Worm (Caenorhabditis elegans) whole organism, L2 larva: Measurements from ENCODE around the gene T05A8.6.

Source experiments
- C34F6.9 ChIP-seq: fragments of 150-350 bp; optimal IDR thresholded peaks from 2 replicates; lab custom pipeline; 2014; ENCODE audit warnings: missing biosample characterization, missing genetic modification characterization
- F13H6.1 ChIP-seq: sonication (generic microtip); optimal IDR thresholded peaks from 2 replicates; lab custom pipeline; 2016; ENCODE audit warnings: missing genetic modification characterization, missing compliant biosample characterization
- R02D3.7 ChIP-seq: fragments of 150-350 bp; optimal IDR thresholded peaks from 2 replicates; lab custom pipeline; 2014; ENCODE audit warnings: missing biosample characterization, missing genetic modification characterization
- Y55F3AM.14 ChIP-seq: fragments of 200-800 bp; sonication (Bioruptor generic); optimal IDR thresholded peaks from 2 replicates; lab custom pipeline; 2018; ENCODE audit warnings: mild to moderate bottlenecking, missing genetic modification characterization, missing compliant biosample characterization
- ZK546.5 ChIP-seq: sonication (generic microtip); optimal IDR thresholded peaks from 2 replicates; lab custom pipeline; 2017; ENCODE audit warnings: missing biosample characterization, missing genetic modification characterization
- alr-1 ChIP-seq: fragments of 150-350 bp; optimal IDR thresholded peaks from 2 replicates; lab custom pipeline; 2014; ENCODE audit warnings: missing biosample characterization, missing genetic modification characterization
- aly-2 ChIP-seq: fragments of 150-350 bp; optimal IDR thresholded peaks from 2 replicates; lab custom pipeline; 2014; ENCODE audit warnings: missing biosample characterization, missing genetic modification characterization
- ama-1 ChIP-seq: fragments of 150-350 bp; optimal IDR thresholded peaks from 2 replicates; lab custom pipeline; 2018; ENCODE audit warnings: inconsistent platforms
- blmp-1 ChIP-seq: sonication (generic microtip); optimal IDR thresholded peaks from 2 replicates; lab custom pipeline; 2017; ENCODE audit warnings: missing genetic modification characterization, mild to moderate bottlenecking, missing compliant biosample characterization, antibody characterized with exemption, moderate library complexity; ENCODE audit not compliant: insufficient read depth
- ceh-16 ChIP-seq: fragments of 150-350 bp; optimal IDR thresholded peaks from 2 replicates; lab custom pipeline; 2014; ENCODE audit warnings: missing biosample characterization, missing genetic modification characterization
- ceh-82 ChIP-seq: fragments of 150-350 bp; optimal IDR thresholded peaks from 2 replicates; lab custom pipeline; 2014; ENCODE audit warnings: missing biosample characterization, missing genetic modification characterization
- crh-2 ChIP-seq: sonication (generic microtip); optimal IDR thresholded peaks from 2 replicates; lab custom pipeline; 2017; ENCODE audit warnings: missing biosample characterization, missing genetic modification characterization
- dmd-4 ChIP-seq: sonication (generic microtip); optimal IDR thresholded peaks from 2 replicates; lab custom pipeline; 2017; ENCODE audit warnings: missing biosample characterization, missing genetic modification characterization
- egl-27 ChIP-seq: sonication (generic microtip); optimal IDR thresholded peaks from 3 replicates; lab custom pipeline; 2017; ENCODE audit warnings: missing biosample characterization, missing genetic modification reagents, missing genetic modification characterization
- elt-1 ChIP-seq: fragments of 150-350 bp; optimal IDR thresholded peaks from 2 replicates; lab custom pipeline; 2014; ENCODE audit warnings: missing biosample characterization, missing genetic modification characterization
- elt-3 ChIP-seq: sonication (generic microtip); optimal IDR thresholded peaks from 2 replicates; lab custom pipeline; 2017; ENCODE audit warnings: missing biosample characterization, missing genetic modification characterization
- fos-1 ChIP-seq: fragments of 150-350 bp; optimal IDR thresholded peaks from 2 replicates; lab custom pipeline; 2014; ENCODE audit warnings: missing biosample characterization, missing genetic modification characterization
- gmeb-1 ChIP-seq: fragments of 150-350 bp; optimal IDR thresholded peaks from 2 replicates; lab custom pipeline; 2014; ENCODE audit warnings: missing biosample characterization, missing genetic modification characterization
- lin-11 ChIP-seq: fragments of 150-350 bp; sonication (generic microtip); optimal IDR thresholded peaks from 2 replicates; lab custom pipeline; 2014; ENCODE audit warnings: missing biosample characterization, missing genetic modification characterization, inconsistent platforms, mixed read lengths
- lin-13 ChIP-seq: fragments of 150-350 bp; optimal IDR thresholded peaks from 2 replicates; lab custom pipeline; 2014; ENCODE audit warnings: missing biosample characterization, missing genetic modification reagents, missing genetic modification characterization
- lin-39 ChIP-seq: fragments of 150-350 bp; optimal IDR thresholded peaks from 2 replicates; lab custom pipeline; 2014; ENCODE audit warnings: missing biosample characterization, missing genetic modification reagents, missing genetic modification characterization
- lsy-2 ChIP-seq, 2 experiments: fragments of 150-350 bp in 1 of 2; sonication (generic microtip) in 1 of 2; optimal IDR thresholded peaks; 2 replicates each; lab custom pipeline; 2014 to 2017; ENCODE audit warnings: missing biosample characterization in 2 of 2, missing genetic modification characterization in 2 of 2
- mab-5 ChIP-seq: fragments of 150-350 bp; optimal IDR thresholded peaks from 2 replicates; lab custom pipeline; 2014; ENCODE audit warnings: missing biosample characterization, missing genetic modification characterization
- mbf-1 ChIP-seq: sonication (generic microtip); optimal IDR thresholded peaks from 2 replicates; lab custom pipeline; 2017; ENCODE audit warnings: missing biosample characterization, missing genetic modification characterization
- mdl-1 ChIP-seq, 2 experiments: fragments of 150-350 bp in 1 of 2; sonication (generic microtip) in 1 of 2; optimal IDR thresholded peaks; 2 replicates each; lab custom pipeline; 2017; ENCODE audit warnings: missing biosample characterization in 2 of 2, missing genetic modification characterization in 2 of 2
- nhr-10 ChIP-seq: sonication (generic microtip); optimal IDR thresholded peaks from 2 replicates; lab custom pipeline; 2017; ENCODE audit warnings: missing biosample characterization, missing genetic modification characterization
- nhr-11 ChIP-seq: fragments of 150-350 bp; optimal IDR thresholded peaks from 2 replicates; lab custom pipeline; 2014; ENCODE audit warnings: missing biosample characterization, missing genetic modification characterization
- nhr-12 ChIP-seq: fragments of 150-350 bp; optimal IDR thresholded peaks from 2 replicates; lab custom pipeline; 2014; ENCODE audit warnings: missing biosample characterization, missing genetic modification characterization
- nhr-129 ChIP-seq: fragments of 150-350 bp; optimal IDR thresholded peaks from 2 replicates; lab custom pipeline; 2014; ENCODE audit warnings: missing biosample characterization, missing genetic modification characterization
- nhr-21 ChIP-seq: fragments of 150-350 bp; optimal IDR thresholded peaks from 2 replicates; lab custom pipeline; 2014; ENCODE audit warnings: missing biosample characterization, missing genetic modification characterization
- nhr-23 ChIP-seq: fragments of 150-350 bp; optimal IDR thresholded peaks from 2 replicates; lab custom pipeline; 2014; ENCODE audit warnings: missing biosample characterization, missing genetic modification reagents, missing genetic modification characterization
- nhr-237 ChIP-seq: fragments of 150-350 bp; optimal IDR thresholded peaks from 2 replicates; lab custom pipeline; 2014; ENCODE audit warnings: missing biosample characterization, missing genetic modification characterization
- nhr-25 ChIP-seq: fragments of 150-350 bp; sonication (generic microtip); optimal IDR thresholded peaks from 3 replicates; lab custom pipeline; 2014; ENCODE audit warnings: missing biosample characterization, missing genetic modification characterization
- nhr-6 ChIP-seq: fragments of 150-350 bp; optimal IDR thresholded peaks from 2 replicates; lab custom pipeline; 2014; ENCODE audit warnings: missing biosample characterization, missing genetic modification characterization
- nhr-77 ChIP-seq: fragments of 150-350 bp; optimal IDR thresholded peaks from 2 replicates; lab custom pipeline; 2014; ENCODE audit warnings: missing biosample characterization, missing genetic modification characterization
- peb-1 ChIP-seq: fragments of 150-350 bp; optimal IDR thresholded peaks from 2 replicates; lab custom pipeline; 2014; ENCODE audit warnings: missing biosample characterization, missing genetic modification characterization
- sem-4 ChIP-seq: fragments of 150-350 bp; optimal IDR thresholded peaks from 2 replicates; lab custom pipeline; 2014; ENCODE audit warnings: missing biosample characterization, missing genetic modification reagents, missing genetic modification characterization
- skn-1 ChIP-seq: sonication (generic microtip); optimal IDR thresholded peaks from 2 replicates; lab custom pipeline; 2017; ENCODE audit warnings: missing biosample characterization, missing genetic modification characterization
- sma-3 ChIP-seq: sonication (generic microtip); optimal IDR thresholded peaks from 2 replicates; lab custom pipeline; 2016; ENCODE audit warnings: missing genetic modification reagents, missing genetic modification characterization, missing compliant biosample characterization
- sma-9 ChIP-seq, 2 experiments: fragments of 150-350 bp in 1 of 2; sonication (generic microtip) in 1 of 2; optimal IDR thresholded peaks; 2 replicates each; lab custom pipeline; 2014 to 2016; ENCODE audit warnings: missing genetic modification characterization in 2 of 2, mild to moderate bottlenecking in 1 of 2, missing biosample characterization in 1 of 2, missing compliant biosample characterization in 1 of 2, missing genetic modification reagents in 1 of 2, moderate library complexity in 1 of 2
- snpc-4 ChIP-seq: fragments of 150-350 bp; optimal IDR thresholded peaks from 2 replicates; lab custom pipeline; 2014; ENCODE audit warnings: missing biosample characterization, missing genetic modification characterization
- unc-39 ChIP-seq: fragments of 150-350 bp; optimal IDR thresholded peaks from 2 replicates; lab custom pipeline; 2014; ENCODE audit warnings: missing biosample characterization, missing genetic modification characterization
- unc-55 ChIP-seq: fragments of 150-350 bp; sonication (generic microtip); optimal IDR thresholded peaks from 3 replicates; lab custom pipeline; 2014; ENCODE audit warnings: missing biosample characterization, missing genetic modification reagents, missing genetic modification characterization
- unc-62 ChIP-seq: fragments of 150-350 bp; optimal IDR thresholded peaks from 2 replicates; lab custom pipeline; 2014; ENCODE audit warnings: missing biosample characterization, missing genetic modification reagents, missing genetic modification characterization
- ztf-1 ChIP-seq: fragments of 200-800 bp; sonication (Bioruptor generic); conservative IDR thresholded peaks from 2 replicates; pipeline ENCODE4 v1.3.6; 2022; ENCODE audit warnings: missing genetic modification characterization, missing compliant biosample characterization
- ztf-11 ChIP-seq: sonication (generic microtip); optimal IDR thresholded peaks from 2 replicates; lab custom pipeline; 2017; ENCODE audit warnings: missing biosample characterization, missing genetic modification characterization
- ztf-4 ChIP-seq: fragments of 150-350 bp; optimal IDR thresholded peaks from 2 replicates; lab custom pipeline; 2014; ENCODE audit warnings: missing biosample characterization, missing genetic modification characterization

Gene T05A8.6

ce11 chrII:2739619-2740018, at the start of gene T05A8.6:
Gene T05A8.6 (minus strand): TSS chrII:2739719.
- TF ChIP-seq C34F6.9 (tag; lab: Kevin White, UChicago) (no peak), ZK546.5 (no peak), nhr-12 (tag; lab: Kevin White, UChicago) (no peak), sma-9 (GFP tag; optimal IDR thresholded peaks at IDR 0.05; lab: Kevin White, UChicago) (no peak), sma-9 (tag; optimal IDR thresholded peaks at IDR 0.05; lab: Kevin White, UChicago) (no peak), nhr-77 (tag; lab: Kevin White, UChicago) (no peak)
- TF ChIP-seq, all 48 proteins: peak for 0

ce11 chrII:2787849-2788248, 48.3 kb upstream of the T05A8.6 start:
- TF ChIP-seq sma-9 (GFP tag; optimal IDR thresholded peaks at IDR 0.05; lab: Kevin White, UChicago): no peak
- no peak for TF ChIP-seq sma-9 (tag; optimal IDR thresholded peaks at IDR 0.05; lab: Kevin White, UChicago)
- no peak for TF ChIP-seq nhr-10 (tag; lab: Kevin White, UChicago)
- TF ChIP-seq F13H6.1 (tag; lab: Kevin White, UChicago): no peak
- TF ChIP-seq mbf-1 (tag; lab: Kevin White, UChicago): no peak
- no peak for TF ChIP-seq nhr-6 (tag; lab: Kevin White, UChicago)
- TF ChIP-seq mab-5 (tag; lab: Kevin White, UChicago): no peak
- TF ChIP-seq lin-39 (tag; lab: Kevin White, UChicago): no peak
- TF ChIP-seq Y55F3AM.14 (GFP tag; lab: Kevin White, UChicago): no peak
- no peak for TF ChIP-seq ama-1 (lab: Kevin White, UChicago)
- TF ChIP-seq nhr-25 (tag; lab: Kevin White, UChicago): no peak

ce11 chrII:2787031-2787512, 47.6 kb upstream of the T05A8.6 start, which contains the start of the genes F08D12.12 and srpa-72:
Gene F08D12.12 (minus strand): TSS chrII:2787081.
Gene srpa-72 (plus strand): TSS chrII:2787481.
- TF ChIP-seq snpc-4 (tag; lab: Kevin White, UChicago): no peak
- TF ChIP-seq nhr-11 (tag; lab: Kevin White, UChicago): no peak
- no peak for TF ChIP-seq fos-1 (tag; lab: Kevin White, UChicago)
- no peak for TF ChIP-seq nhr-23 (tag; lab: Kevin White, UChicago)
- TF ChIP-seq ztf-1 (GFP tag; lab: Robert Waterston, UW): no peak
- TF ChIP-seq ztf-4 (tag; lab: Kevin White, UChicago): no peak
- no peak for TF ChIP-seq nhr-25 (tag; lab: Kevin White, UChicago)
- peak; percentile 7 for TF ChIP-seq mab-5 (tag; lab: Kevin White, UChicago)
- no peak for TF ChIP-seq alr-1 (tag; lab: Kevin White, UChicago)
- TF ChIP-seq dmd-4 (tag; lab: Kevin White, UChicago): no peak
- no peak for TF ChIP-seq ZK546.5
- no peak for TF ChIP-seq Y55F3AM.14 (GFP tag; lab: Kevin White, UChicago)
- TF ChIP-seq gmeb-1 (tag; lab: Kevin White, UChicago): no peak
- TF ChIP-seq lin-39 (tag; lab: Kevin White, UChicago): no peak
- peak in 1 of 2 experiments; percentile 39 for TF ChIP-seq mdl-1 (tag; optimal IDR thresholded peaks at IDR 0.05; lab: Kevin White, UChicago)
- TF ChIP-seq ama-1 (lab: Kevin White, UChicago): no peak
- TF ChIP-seq sem-4: no peak
- no peak for TF ChIP-seq nhr-21
- TF ChIP-seq nhr-10 (tag; lab: Kevin White, UChicago): no peak
- TF ChIP-seq unc-55 (GFP tag; lab: Kevin White, UChicago): peak; percentile 57
- peak; percentile 33 for TF ChIP-seq C34F6.9 (tag; lab: Kevin White, UChicago)
- no peak for TF ChIP-seq lin-13 (GFP tag; lab: Kevin White, UChicago)
- TF ChIP-seq skn-1 (tag; lab: Kevin White, UChicago): no peak
- no peak for TF ChIP-seq ztf-11 (tag; lab: Kevin White, UChicago)
- no peak for TF ChIP-seq nhr-237 (tag; lab: Kevin White, UChicago)
- TF ChIP-seq F13H6.1 (tag; lab: Kevin White, UChicago): peak; percentile 24
- no peak for TF ChIP-seq nhr-77 (tag; lab: Kevin White, UChicago)
- no peak for TF ChIP-seq nhr-12 (tag; lab: Kevin White, UChicago)
- peak; percentile 41 for TF ChIP-seq nhr-129
- TF ChIP-seq nhr-6 (tag; lab: Kevin White, UChicago): no peak
- TF ChIP-seq crh-2 (tag; lab: Kevin White, UChicago): no peak
- no peak for TF ChIP-seq elt-3
- no peak for TF ChIP-seq egl-27
- TF ChIP-seq aly-2 (tag; lab: Kevin White, UChicago): no peak
- peak; percentile 0 for TF ChIP-seq lin-11 (tag; lab: Kevin White, UChicago)
- no peak for TF ChIP-seq peb-1 (tag; lab: Kevin White, UChicago)
- no peak for TF ChIP-seq unc-62
- no peak for TF ChIP-seq sma-9 (GFP tag; optimal IDR thresholded peaks at IDR 0.05; lab: Kevin White, UChicago)
- no peak for TF ChIP-seq sma-9 (tag; optimal IDR thresholded peaks at IDR 0.05; lab: Kevin White, UChicago)
- TF ChIP-seq mbf-1 (tag; lab: Kevin White, UChicago): no peak
- no peak for TF ChIP-seq ceh-82
- TF ChIP-seq blmp-1 (tag; lab: Kevin White, UChicago): no peak
- no peak for TF ChIP-seq ceh-16 (tag; lab: Kevin White, UChicago)
- no peak for TF ChIP-seq R02D3.7 (tag; lab: Kevin White, UChicago)
- no peak for TF ChIP-seq unc-39 (tag; lab: Kevin White, UChicago)
- TF ChIP-seq elt-1 (tag; lab: Kevin White, UChicago): no peak
- TF ChIP-seq sma-3 (GFP tag; lab: Kevin White, UChicago): peak; percentile 29
- peak; percentile 24 to 60 for TF ChIP-seq lsy-2 (tag; optimal IDR thresholded peaks at IDR 0.05; lab: Kevin White, UChicago)
